Fruit fly (Drosophila melanogaster) S2 (cell line): Measurements from ENCODE around the gene CG12057.

Experiments used
- CG8478 ChIP-seq: fragments of >200 bp; optimal IDR thresholded peaks from 2 replicates; lab custom pipeline; 2018
- CTCF ChIP-seq, 2 experiments: fragments of >200 bp; optimal IDR thresholded peaks; 2 replicates each; lab custom pipeline; 2018

dm6 chrX:9232199-9232598 is 40.7 kb downstream of the CG12057 start, which contains the start of gene CG12121:
- TF ChIP-seq CTCF (optimal IDR thresholded peaks at IDR 0.05; lab: Kevin White, UChicago): no peak
- no peak for TF ChIP-seq CG8478
